Fruit fly (Drosophila melanogaster): ENCODE results near the gene CG14435.

CG14435 gene

DNA sequence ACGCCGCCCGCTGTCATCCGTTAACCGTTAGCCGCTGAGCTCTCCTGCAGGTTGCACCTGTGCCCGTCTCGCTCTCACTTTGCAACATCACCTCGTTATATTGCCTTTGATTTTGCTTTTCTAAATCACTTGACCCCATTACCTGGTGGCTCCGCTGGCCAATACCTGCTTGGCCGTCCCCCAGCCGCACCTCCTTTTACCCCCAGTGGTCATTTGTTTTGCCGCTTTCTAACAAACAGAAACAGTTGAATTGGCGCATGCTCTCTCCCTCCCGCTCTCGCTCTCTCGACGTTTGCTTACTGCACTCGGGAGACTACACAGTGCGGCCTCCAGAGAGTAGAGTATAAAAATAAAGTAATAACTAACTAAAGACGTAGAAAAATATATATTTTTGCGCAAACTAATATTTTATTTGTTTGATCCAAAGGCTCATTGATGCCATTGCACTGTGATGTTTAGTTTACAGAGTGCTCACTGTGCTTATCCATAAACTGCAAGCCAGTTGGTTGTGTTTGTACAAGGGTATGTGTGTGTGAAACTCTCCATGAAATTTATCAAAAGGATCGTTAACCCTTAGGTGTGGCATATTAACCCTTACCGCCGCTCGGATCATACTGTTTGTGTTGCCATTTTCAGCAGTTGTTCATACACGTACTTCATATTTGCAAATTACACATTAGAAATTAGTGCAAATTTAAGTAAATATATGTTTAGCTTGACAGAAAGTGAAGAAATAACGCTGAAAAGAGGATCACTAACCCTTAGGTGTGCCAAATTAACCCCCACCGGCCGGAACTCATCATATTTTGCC lies 39.0 kb downstream of the CG14435 start (continued):
- TF ChIP-seq Dll (GFP tag; IDR thresholded peaks at IDR 0.05; ENCODE audit: partially characterized antibody): no peak
- peak; percentile 85 for TF ChIP-seq esg (GFP tag; conservative IDR thresholded peaks at IDR 0.05)
- TF ChIP-seq HmgD (GFP tag; optimal IDR thresholded peaks at IDR 0.05): no peak
- TF ChIP-seq tx (GFP tag; optimal IDR thresholded peaks at IDR 0.05): peak; percentile 42
- TF ChIP-seq CG10274 (GFP tag; optimal IDR thresholded peaks at IDR 0.05): peak; percentile 20
- TF ChIP-seq CG4730 (GFP tag; IDR thresholded peaks at IDR 0.05): peak; percentile 85
- peak; percentile 83 for TF ChIP-seq Hsf (GFP tag; optimal IDR thresholded peaks at IDR 0.05)
- peak; percentile 44 for TF ChIP-seq CG14710 (tag; optimal IDR thresholded peaks at IDR 0.05)
- TF ChIP-seq CG1647 (GFP tag; optimal IDR thresholded peaks at IDR 0.05): peak; percentile 28
- TF ChIP-seq CG8924 (tag; optimal IDR thresholded peaks at IDR 0.05): peak; percentile 81
- TF ChIP-seq CG13424 (tag; optimal IDR thresholded peaks at IDR 0.05): peak; percentile 70
- TF ChIP-seq CG18262 (tag; optimal IDR thresholded peaks at IDR 0.05): peak; percentile 74
- TF ChIP-seq crp (GFP tag; optimal IDR thresholded peaks at IDR 0.05): peak in 1 of 2 experiments; percentile 17
- no peak for TF ChIP-seq mld (GFP tag; IDR thresholded peaks at IDR 0.05; ENCODE audit: partially characterized antibody)
- no peak; the same call in 1 of the 2 replicates for TF ChIP-seq CG31441 (GFP tag; IDR thresholded peaks at IDR 0.05)
- peak; percentile 72 for TF ChIP-seq CG12155 (GFP tag; optimal IDR thresholded peaks at IDR 0.05)
- peak; percentile 56 for TF ChIP-seq pum (GFP tag; optimal IDR thresholded peaks at IDR 0.05)
- TF ChIP-seq az2 (GFP tag; optimal IDR thresholded peaks at IDR 0.05): peak; percentile 87
- peak; percentile 79 for TF ChIP-seq ind (GFP tag; optimal IDR thresholded peaks at IDR 0.05)
- TF ChIP-seq Hmx (GFP tag; optimal IDR thresholded peaks at IDR 0.05): no peak
- peak; percentile 57 to 81 for TF ChIP-seq chif (GFP tag; optimal IDR thresholded peaks at IDR 0.05)
- peak; percentile 73 for TF ChIP-seq CG11085 (GFP tag; IDR thresholded peaks at IDR 0.05)
- peak; percentile 20 for TF ChIP-seq CG18011 (GFP tag; optimal IDR thresholded peaks at IDR 0.05)
- TF ChIP-seq zfh2 (GFP tag; optimal IDR thresholded peaks at IDR 0.05): peak; percentile 43
- no peak for TF ChIP-seq fu2 (GFP tag; optimal IDR thresholded peaks at IDR 0.05)
- peak; percentile 64 for TF ChIP-seq Mes4 (GFP tag; optimal IDR thresholded peaks at IDR 0.05)
- TF ChIP-seq CG9932 (GFP tag; IDR thresholded peaks at IDR 0.05): peak; percentile 89
- no peak for TF ChIP-seq mirr (GFP tag; optimal IDR thresholded peaks at IDR 0.05)
- 0 out of 2 replicates have a peak, but pooled peaks have one; percentile 8 for TF ChIP-seq Scr (GFP tag; IDR thresholded peaks at IDR 0.05; ENCODE audit: partially characterized antibody)
- TF ChIP-seq peb (GFP tag; IDR thresholded peaks at IDR 0.05): peak; percentile 56; the same call in 1 of the 2 replicates
- peak; percentile 69 for TF ChIP-seq Mad (GFP tag; optimal IDR thresholded peaks at IDR 0.05)
- TF ChIP-seq tap (tag; optimal IDR thresholded peaks at IDR 0.05): no peak
- peak; percentile 79 for TF ChIP-seq CG17829 (tag; optimal IDR thresholded peaks at IDR 0.05)
- peak; percentile 46; the same call in 1 of the 2 replicates for TF ChIP-seq gsb (GFP tag; IDR thresholded peaks at IDR 0.05)
- no peak for TF ChIP-seq Vsx1 (GFP tag; optimal IDR thresholded peaks at IDR 0.05)
- TF ChIP-seq Hmr (GFP tag; optimal IDR thresholded peaks at IDR 0.05): no peak
- TF ChIP-seq CG6813 (GFP tag; optimal IDR thresholded peaks at IDR 0.05): peak; percentile 29
- TF ChIP-seq Hand (GFP tag; optimal IDR thresholded peaks at IDR 0.05): peak; percentile 64
- no peak for TF ChIP-seq CG10543 (GFP tag; optimal IDR thresholded peaks at IDR 0.05)
- TF ChIP-seq CG8290 (GFP tag; optimal IDR thresholded peaks at IDR 0.05): no peak
- no peak for TF ChIP-seq CG8290 (tag; optimal IDR thresholded peaks at IDR 0.05)
- TF ChIP-seq twi (tag; optimal IDR thresholded peaks at IDR 0.05): peak; percentile 31
- no peak for TF ChIP-seq CG7963 (GFP tag; IDR thresholded peaks at IDR 0.05; ENCODE audit: partially characterized antibody)
- TF ChIP-seq jumu (GFP tag; optimal IDR thresholded peaks at IDR 0.05): peak; percentile 55
- TF ChIP-seq CrebB (tag; optimal IDR thresholded peaks at IDR 0.05): peak; percentile 21
- TF ChIP-seq Nf-YC (tag; optimal IDR thresholded peaks at IDR 0.05): no peak
- peak; percentile 40 for TF ChIP-seq gro (GFP tag; optimal IDR thresholded peaks at IDR 0.05)
- TF ChIP-seq CG8944 (GFP tag; optimal IDR thresholded peaks at IDR 0.05): peak; percentile 43
- TF ChIP-seq ATbp (GFP tag; optimal IDR thresholded peaks at IDR 0.05): peak; percentile 80

Data from whole organism, embryonic.